Worm (Caenorhabditis elegans): ENCODE results near the gene ZK896.5.

The ZK896.5 gene

ce11 chrIV:12901602-12902001, 22.2 kb upstream of the ZK896.5 start:
- TF ChIP-seq hlh-11 (tag; optimal IDR thresholded peaks at IDR 0.05), result peak; percentile 20
- TF ChIP-seq gei-8 (GFP tag; optimal IDR thresholded peaks at IDR 0.05), result no peak
- no peak for TF ChIP-seq arid-1 (GFP tag; conservative IDR thresholded peaks at IDR 0.05)
- TF ChIP-seq mdt-29 (GFP tag; IDR thresholded peaks at IDR 0.05), result no peak
- TF ChIP-seq nhr-237 (tag; optimal IDR thresholded peaks at IDR 0.05), result no peak
- no peak for TF ChIP-seq lin-15B (tag; optimal IDR thresholded peaks at IDR 0.05)
- no peak for TF ChIP-seq lsy-2 (tag; optimal IDR thresholded peaks at IDR 0.05)
- no peak for TF ChIP-seq daf-12 (tag; optimal IDR thresholded peaks at IDR 0.05)
- no peak for TF ChIP-seq zip-2 (tag; optimal IDR thresholded peaks at IDR 0.05)
- TF ChIP-seq dmd-6 (GFP tag; IDR thresholded peaks at IDR 0.05), result peak; percentile 81
- TF ChIP-seq nhr-102 (tag; optimal IDR thresholded peaks at IDR 0.05), result no peak
- TF ChIP-seq hlh-30 (tag; optimal IDR thresholded peaks at IDR 0.05; ENCODE audit: insufficient read depth), result peak; percentile 19
- no peak for TF ChIP-seq nhr-10 (tag; optimal IDR thresholded peaks at IDR 0.05)
- TF ChIP-seq ZK546.5 (tag; optimal IDR thresholded peaks at IDR 0.05), result no peak
- no peak for TF ChIP-seq sdz-12 (GFP tag; optimal IDR thresholded peaks at IDR 0.05)
- no peak for TF ChIP-seq spr-3 (GFP tag; optimal IDR thresholded peaks at IDR 0.05)
- no peak for TF ChIP-seq nhr-111 (GFP tag; optimal IDR thresholded peaks at IDR 0.05)
- no peak for TF ChIP-seq nhr-25 (tag; optimal IDR thresholded peaks at IDR 0.05; ENCODE audit: borderline replicate concordance, insufficient read depth)
- no peak for TF ChIP-seq snpc-1.2 (GFP tag; IDR thresholded peaks at IDR 0.05)
- no peak for TF ChIP-seq R02D3.7 (tag; optimal IDR thresholded peaks at IDR 0.05)
- TF ChIP-seq nhr-77 (tag; optimal IDR thresholded peaks at IDR 0.05), result peak; percentile 33
- TF ChIP-seq skn-1 (tag; optimal IDR thresholded peaks at IDR 0.05), result no peak
- no peak for TF ChIP-seq daf-16 (GFP tag; optimal IDR thresholded peaks at IDR 0.05)
- TF ChIP-seq daf-16 (tag; optimal IDR thresholded peaks at IDR 0.05), result peak; percentile 30
- peak in 1 of 2 experiments; percentile 16 for TF ChIP-seq mdl-1 (tag; optimal IDR thresholded peaks at IDR 0.05)
- TF ChIP-seq fkh-10 (GFP tag; optimal IDR thresholded peaks at IDR 0.05), result no peak
- no peak for TF ChIP-seq lim-7 (GFP tag; IDR thresholded peaks at IDR 0.05)
- no peak for TF ChIP-seq F10B5.3 (tag; optimal IDR thresholded peaks at IDR 0.05)
- no peak for TF ChIP-seq ama-1 (optimal IDR thresholded peaks at IDR 0.05)
- TF ChIP-seq dmd-8 (GFP tag; IDR thresholded peaks at IDR 0.05), result no peak
- no peak for TF ChIP-seq php-3 (GFP tag; IDR thresholded peaks at IDR 0.05)
- no peak for TF ChIP-seq D1046.2 (GFP tag; IDR thresholded peaks at IDR 0.05)
- peak; percentile 18 for TF ChIP-seq pqm-1 (tag; optimal IDR thresholded peaks at IDR 0.05)
- TF ChIP-seq zip-11 (GFP tag; IDR thresholded peaks at IDR 0.05), result no peak
- TF ChIP-seq lin-39 (tag; optimal IDR thresholded peaks at IDR 0.05), result no peak
- no peak for TF ChIP-seq ceh-62 (tag; optimal IDR thresholded peaks at IDR 0.05)
- no peak for TF ChIP-seq madf-5 (GFP tag; IDR thresholded peaks at IDR 0.05)
- no peak for TF ChIP-seq lir-3 (tag; optimal IDR thresholded peaks at IDR 0.05)
- TF ChIP-seq F37D6.2 (tag; optimal IDR thresholded peaks at IDR 0.05), result no peak
- TF ChIP-seq ceh-20 (GFP tag; IDR thresholded peaks at IDR 0.05), result no peak
- TF ChIP-seq ctbp-1 (GFP tag; IDR thresholded peaks at IDR 0.05), result no peak
- no peak for TF ChIP-seq zfp-2 (tag; optimal IDR thresholded peaks at IDR 0.05)
- TF ChIP-seq lin-29 (GFP tag; IDR thresholded peaks at IDR 0.05), result no peak
- no peak for TF ChIP-seq mes-2 (tag; optimal IDR thresholded peaks at IDR 0.05; ENCODE audit: poor library complexity, severe bottlenecking)
- peak; percentile 67 for TF ChIP-seq nhr-28 (tag; optimal IDR thresholded peaks at IDR 0.05)
- TF ChIP-seq ztf-7 (tag; optimal IDR thresholded peaks at IDR 0.05), result no peak
- TF ChIP-seq jun-1 (tag; optimal IDR thresholded peaks at IDR 0.05), result no peak
- TF ChIP-seq mxl-3 (GFP tag; optimal IDR thresholded peaks at IDR 0.05), result peak; percentile 19
- no peak for TF ChIP-seq ZK337.2 (GFP tag; IDR thresholded peaks at IDR 0.05)
- no peak for TF ChIP-seq duxl-1 (tag; optimal IDR thresholded peaks at IDR 0.05; ENCODE audit: poor library complexity)
- no peak for TF ChIP-seq saeg-2 (GFP tag; IDR thresholded peaks at IDR 0.05)
- TF ChIP-seq dve-1 (tag; optimal IDR thresholded peaks at IDR 0.05; ENCODE audit: insufficient read depth), result peak; percentile 3
